Worm (Caenorhabditis elegans) whole organism, L3 larva: Measurements from ENCODE around the gene lag-2.

Source experiments
- aly-2 ChIP-seq: fragments of 150-350 bp; optimal IDR thresholded peaks from 2 replicates; lab custom pipeline; 2014; ENCODE audit warnings: missing biosample characterization, missing genetic modification characterization
- daf-12 ChIP-seq: fragments of 150-350 bp; optimal IDR thresholded peaks from 2 replicates; lab custom pipeline; 2014; ENCODE audit warnings: missing biosample characterization, missing genetic modification reagents, missing genetic modification characterization
- egl-5 ChIP-seq: fragments of 150-350 bp; optimal IDR thresholded peaks from 2 replicates; lab custom pipeline; 2017; ENCODE audit warnings: missing biosample characterization, missing genetic modification reagents, missing genetic modification characterization, inconsistent platforms
- hmg-11 ChIP-seq: sonication (generic microtip); optimal IDR thresholded peaks from 2 replicates; lab custom pipeline; 2016; ENCODE audit warnings: missing genetic modification characterization, missing compliant biosample characterization
- lin-15B ChIP-seq: fragments of 150-350 bp; optimal IDR thresholded peaks from 2 replicates; lab custom pipeline; 2014; ENCODE audit warnings: missing biosample characterization, missing genetic modification characterization
- mml-1 ChIP-seq: fragments of 150-350 bp; sonication (generic microtip); optimal IDR thresholded peaks from 3 replicates; lab custom pipeline; 2014; ENCODE audit warnings: missing biosample characterization, missing genetic modification characterization
- unc-62 ChIP-seq: fragments of 150-350 bp; sonication (generic microtip); optimal IDR thresholded peaks from 4 replicates; lab custom pipeline; 2014; ENCODE audit warnings: missing biosample characterization, missing genetic modification reagents, missing genetic modification characterization

DNA sequence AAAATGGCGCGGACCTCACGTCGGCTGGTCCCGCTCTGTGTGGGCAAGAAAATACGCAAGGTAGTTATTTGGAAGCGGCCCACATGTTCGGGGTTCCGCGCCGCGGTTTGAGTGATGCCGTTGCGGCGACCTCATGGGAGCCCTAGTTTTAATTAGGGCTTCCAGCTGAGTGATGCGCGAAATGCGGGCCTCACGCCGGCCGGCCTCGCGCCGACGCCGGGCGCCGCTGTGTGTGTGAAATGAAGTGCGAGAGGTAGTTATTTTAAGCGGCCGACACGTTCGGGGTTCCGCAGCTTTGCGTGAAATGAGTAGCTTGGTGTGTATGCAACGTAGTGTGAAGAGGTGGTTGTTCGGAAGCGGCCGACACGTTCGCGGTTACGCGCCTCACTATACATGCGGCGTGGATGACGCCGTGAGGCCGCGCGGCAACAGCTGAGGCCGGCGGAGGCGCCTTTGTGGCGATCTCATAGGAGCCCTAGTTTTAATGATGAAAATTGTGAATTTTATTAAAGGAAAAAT lies 38.2 kb upstream of the lag-2 start:
- TF ChIP-seq mml-1 (tag; lab: Kevin White, UChicago) = no peak
- TF ChIP-seq lin-15B = no peak
- TF ChIP-seq unc-62 = no peak
- no peak for TF ChIP-seq egl-5 (tag; lab: Kevin White, UChicago)
- TF ChIP-seq aly-2 (tag; lab: Kevin White, UChicago) = no peak
- TF ChIP-seq daf-12 = no peak
- TF ChIP-seq hmg-11 (tag; lab: Kevin White, UChicago) = no peak
